Fruit fly (Drosophila melanogaster) whole organism, prepupa: Measurements from ENCODE around the gene CG5968.
A peak's percentile ranks its signal among the peaks of the same experiment; 100 is the strongest.

Experiments used
- Blimp-1 ChIP-seq: fragments of 200-800 bp; sonication (Bioruptor generic); optimal IDR thresholded peaks from 3 replicates; lab custom pipeline; 2017; ENCODE audit warnings: missing biosample characterization, missing genetic modification characterization, mild to moderate bottlenecking, moderate library complexity, missing genetic modification reagents
- CG10631 ChIP-seq: fragments of 200-800 bp; sonication (Bioruptor generic); optimal IDR thresholded peaks from 2 replicates; lab custom pipeline; 2016; ENCODE audit warnings: missing biosample characterization, missing genetic modification characterization
- CG10669 ChIP-seq: fragments of 200-800 bp; sonication (Bioruptor generic); optimal IDR thresholded peaks from 3 replicates; lab custom pipeline; 2018; ENCODE audit warnings: missing biosample characterization, mild to moderate bottlenecking, missing genetic modification characterization, moderate library complexity
- CG11294 ChIP-seq: fragments of 200-800 bp; sonication (Bioruptor generic); IDR thresholded peaks from 2 replicates; pipeline ENCODE4 v1.3.6; 2022; ENCODE audit warnings: missing biosample characterization, missing genetic modification characterization
- CG1621 ChIP-seq: fragments of 200-800 bp; sonication (Bioruptor generic); optimal IDR thresholded peaks from 3 replicates; lab custom pipeline; 2018; ENCODE audit warnings: missing biosample characterization, mild to moderate bottlenecking, missing genetic modification characterization
- CG16779 ChIP-seq: fragments of 200-800 bp; sonication (Bioruptor generic); optimal IDR thresholded peaks from 3 replicates; lab custom pipeline; 2017; ENCODE audit warnings: missing biosample characterization, mild to moderate bottlenecking, missing genetic modification characterization
- CG3032 ChIP-seq: fragments of 200-800 bp; optimal IDR thresholded peaks from 2 replicates; lab custom pipeline; 2019; ENCODE audit warnings: missing biosample characterization, mild to moderate bottlenecking, missing genetic modification characterization, moderate library complexity
- CG31627 ChIP-seq: fragments of 200-800 bp; sonication (Bioruptor generic); optimal IDR thresholded peaks from 3 replicates; lab custom pipeline; 2016; ENCODE audit warnings: missing biosample characterization, missing genetic modification characterization
- CG32006 ChIP-seq: fragments of 200-800 bp; sonication (Bioruptor generic); optimal IDR thresholded peaks from 3 replicates; lab custom pipeline; 2017; ENCODE audit warnings: missing biosample characterization, mild to moderate bottlenecking, missing genetic modification characterization
- CG34406 ChIP-seq: fragments of 200-800 bp; sonication (Bioruptor generic); optimal IDR thresholded peaks from 3 replicates; lab custom pipeline; 2016; ENCODE audit warnings: missing biosample characterization, missing genetic modification characterization
- CG4318 ChIP-seq: fragments of 200-800 bp; sonication (Bioruptor generic); optimal IDR thresholded peaks from 3 replicates; lab custom pipeline; 2017; ENCODE audit warnings: missing biosample characterization, mild to moderate bottlenecking, missing genetic modification characterization
- CG6163 ChIP-seq: fragments of 200-800 bp; sonication (Bioruptor generic); IDR thresholded peaks from 3 replicates; pipeline ENCODE4 v1.3.6; 2022; ENCODE audit warnings: missing biosample characterization, missing genetic modification characterization
- CG6792 ChIP-seq: fragments of 200-800 bp; sonication (Bioruptor generic); optimal IDR thresholded peaks from 3 replicates; lab custom pipeline; 2016; ENCODE audit warnings: missing biosample characterization, missing genetic modification characterization
- CG6808 ChIP-seq: fragments of 200-800 bp; sonication (Bioruptor generic); optimal IDR thresholded peaks from 3 replicates; lab custom pipeline; 2017; ENCODE audit warnings: missing biosample characterization, missing genetic modification characterization, mild to moderate bottlenecking, moderate library complexity, missing genetic modification reagents
- CG6854 ChIP-seq: fragments of 200-800 bp; sonication (Bioruptor generic); optimal IDR thresholded peaks from 2 replicates; lab custom pipeline; 2017; ENCODE audit warnings: missing biosample characterization, mild to moderate bottlenecking, missing genetic modification characterization
- CG7368 ChIP-seq: fragments of 200-800 bp; sonication (Bioruptor generic); optimal IDR thresholded peaks from 3 replicates; lab custom pipeline; 2016; ENCODE audit warnings: missing biosample characterization, missing genetic modification characterization
- CG8119 ChIP-seq: fragments of 200-800 bp; sonication (Bioruptor generic); IDR thresholded peaks from 3 replicates; pipeline ENCODE4 v1.3.6; 2022; ENCODE audit warnings: missing biosample characterization, missing genetic modification characterization
- CG8319 ChIP-seq: fragments of 200-800 bp; sonication (Bioruptor generic); optimal IDR thresholded peaks from 3 replicates; lab custom pipeline; 2016; ENCODE audit warnings: missing biosample characterization, missing genetic modification characterization
- CG8632 ChIP-seq: fragments of 200-800 bp; sonication (Bioruptor generic); optimal IDR thresholded peaks from 3 replicates; lab custom pipeline; 2016; ENCODE audit warnings: missing biosample characterization, missing genetic modification characterization
- Eip78C ChIP-seq: fragments of 200-800 bp; sonication (Bioruptor generic); peaks from one replicate; lab custom pipeline; 2016; ENCODE audit warnings: missing biosample characterization, missing genetic modification characterization
- Eip93F ChIP-seq: fragments of 200-800 bp; sonication (Bioruptor generic); optimal IDR thresholded peaks from 2 replicates; lab custom pipeline; 2016; ENCODE audit warnings: missing biosample characterization, mild to moderate bottlenecking, missing genetic modification characterization
- Ets21C ChIP-seq: fragments of 200-800 bp; sonication (Bioruptor generic); optimal IDR thresholded peaks from 3 replicates; lab custom pipeline; 2016; ENCODE audit warnings: missing biosample characterization, missing genetic modification characterization
- Ets96B ChIP-seq: fragments of 200-800 bp; optimal IDR thresholded peaks from 2 replicates; lab custom pipeline; 2019; ENCODE audit warnings: missing biosample characterization, mild to moderate bottlenecking, missing genetic modification characterization, moderate library complexity
- Gug ChIP-seq: fragments of 200-800 bp; sonication (Bioruptor generic); IDR thresholded peaks from 2 replicates; pipeline ENCODE4 v1.3.6; 2022; ENCODE audit warnings: missing biosample characterization, missing genetic modification characterization
- Hr38 ChIP-seq: sonication (Bioruptor generic); optimal IDR thresholded peaks from 2 replicates; lab custom pipeline; 2016; ENCODE audit warnings: missing biosample characterization, missing genetic modification characterization
- Hr39 ChIP-seq: fragments of 200-800 bp; sonication (Bioruptor generic); optimal IDR thresholded peaks from 2 replicates; lab custom pipeline; 2016; ENCODE audit warnings: missing biosample characterization, missing genetic modification characterization
- Hr4 ChIP-seq: fragments of 200-800 bp; sonication (Bioruptor generic); optimal IDR thresholded peaks from 3 replicates; lab custom pipeline; 2016; ENCODE audit warnings: missing biosample characterization, missing genetic modification characterization
- Lpt ChIP-seq: fragments of 200-800 bp; sonication (Bioruptor generic); optimal IDR thresholded peaks from 3 replicates; lab custom pipeline; 2016; ENCODE audit warnings: missing biosample characterization, missing genetic modification characterization
- Met ChIP-seq: fragments of 200-800 bp; sonication (Bioruptor generic); optimal IDR thresholded peaks from 3 replicates; lab custom pipeline; 2016; ENCODE audit warnings: missing biosample characterization, missing genetic modification characterization
- OdsH ChIP-seq: fragments of 200-800 bp; sonication (Bioruptor generic); optimal IDR thresholded peaks from 3 replicates; lab custom pipeline; 2016; ENCODE audit warnings: missing biosample characterization, missing genetic modification characterization
- Sox14 ChIP-seq: fragments of 200-800 bp; sonication (Bioruptor generic); optimal IDR thresholded peaks from 3 replicates; lab custom pipeline; 2016; ENCODE audit warnings: missing biosample characterization, missing genetic modification characterization
- Sox15 ChIP-seq: fragments of 200-800 bp; sonication (Bioruptor generic); optimal IDR thresholded peaks from 3 replicates; lab custom pipeline; 2016; ENCODE audit warnings: missing biosample characterization, missing genetic modification characterization
- achi ChIP-seq: fragments of 200-800 bp; sonication (Bioruptor generic); optimal IDR thresholded peaks from 3 replicates; lab custom pipeline; 2016; ENCODE audit warnings: missing biosample characterization, missing genetic modification characterization
- acj6 ChIP-seq: fragments of 200-800 bp; sonication (Bioruptor generic); optimal IDR thresholded peaks from 3 replicates; lab custom pipeline; 2016; ENCODE audit warnings: missing biosample characterization, missing genetic modification characterization
- cyc ChIP-seq: fragments of 200-800 bp; sonication (Bioruptor generic); optimal IDR thresholded peaks from 3 replicates; lab custom pipeline; 2016; ENCODE audit warnings: missing biosample characterization, missing genetic modification characterization
- dac ChIP-seq: fragments of 200-800 bp; sonication (Bioruptor generic); optimal IDR thresholded peaks from 2 replicates; lab custom pipeline; 2017; ENCODE audit warnings: missing biosample characterization, mild to moderate bottlenecking, missing genetic modification characterization
- dsx ChIP-seq: fragments of 200-800 bp; optimal IDR thresholded peaks from 3 replicates; lab custom pipeline; 2019; ENCODE audit warnings: missing biosample characterization, mild to moderate bottlenecking, missing genetic modification characterization, moderate library complexity; ENCODE audit not compliant: poor library complexity, severe bottlenecking
- eg ChIP-seq: fragments of 200-800 bp; sonication (Bioruptor generic); IDR thresholded peaks from 3 replicates; pipeline ENCODE4 v1.3.6; 2022; ENCODE audit warnings: missing biosample characterization, missing genetic modification characterization
- esn ChIP-seq: fragments of 200-800 bp; sonication (Bioruptor generic); optimal IDR thresholded peaks from 2 replicates; lab custom pipeline; 2016; ENCODE audit warnings: missing biosample characterization, mild to moderate bottlenecking, missing genetic modification characterization, moderate library complexity
- fd85E ChIP-seq: fragments of 200-800 bp; sonication (Bioruptor generic); optimal IDR thresholded peaks from 3 replicates; lab custom pipeline; 2016; ENCODE audit warnings: missing biosample characterization, missing genetic modification characterization
- fkh ChIP-seq: fragments of 200-800 bp; sonication (Bioruptor generic); optimal IDR thresholded peaks from 3 replicates; lab custom pipeline; 2017; ENCODE audit warnings: missing biosample characterization, mild to moderate bottlenecking, missing genetic modification characterization, moderate library complexity
- lz ChIP-seq: fragments of 200-800 bp; sonication (Bioruptor generic); optimal IDR thresholded peaks from 3 replicates; lab custom pipeline; 2016; ENCODE audit warnings: missing biosample characterization, missing genetic modification characterization
- net ChIP-seq: fragments of 200-800 bp; sonication (Bioruptor generic); optimal IDR thresholded peaks from 3 replicates; lab custom pipeline; 2016; ENCODE audit warnings: missing biosample characterization, missing genetic modification characterization
- salr ChIP-seq, 2 experiments: fragments of 200-800 bp; sonication (Bioruptor generic); optimal IDR thresholded peaks; 3 replicates each; lab custom pipeline; 2016 to 2018; ENCODE audit warnings: missing biosample characterization in 2 of 2, missing genetic modification characterization in 2 of 2, mild to moderate bottlenecking in 1 of 2
- ss ChIP-seq, 2 experiments: fragments of 200-800 bp; sonication (Bioruptor generic); optimal IDR thresholded peaks; 2 replicates in 1 of 2; 3 replicates in 1 of 2; lab custom pipeline; 2017 to 2018; ENCODE audit warnings: mild to moderate bottlenecking in 2 of 2, missing biosample characterization in 2 of 2, missing genetic modification characterization in 2 of 2, moderate library complexity in 1 of 2
- svp ChIP-seq: fragments of 200-800 bp; sonication (Bioruptor generic); peaks from one replicate; lab custom pipeline; 2016; ENCODE audit warnings: missing biosample characterization, missing genetic modification characterization
- topi ChIP-seq: fragments of 200-800 bp; sonication (Bioruptor generic); optimal IDR thresholded peaks from 3 replicates; lab custom pipeline; 2016; ENCODE audit warnings: missing biosample characterization, missing genetic modification characterization
- vri ChIP-seq: fragments of 200-800 bp; sonication (Bioruptor generic); optimal IDR thresholded peaks from 3 replicates; lab custom pipeline; 2016; ENCODE audit warnings: missing biosample characterization, mild to moderate bottlenecking, missing genetic modification characterization

Gene CG5968

dm6 chr2L:16593895-16594468 is 44.2 kb upstream of the CG5968 start (continued):
- TF ChIP-seq CG10631 (GFP tag; lab: Kevin White, UChicago) (peak; percentile 66), lz (GFP tag; lab: Kevin White, UChicago) (peak; percentile 5), svp (peak; percentile 75), salr (GFP tag; optimal IDR thresholded peaks at IDR 0.05; lab: Kevin White, UChicago) (peak in 1 of 2 experiments; percentile 75), CG1621 (tag; lab: Kevin White, UChicago) (no peak), CG6792 (peak; percentile 51), acj6 (GFP tag; lab: Kevin White, UChicago) (peak; percentile 49), topi (GFP tag; lab: Kevin White, UChicago) (peak; percentile 32), Sox14 (GFP tag; lab: Kevin White, UChicago) (no peak)

dm6 chr2L:16591934-16592333 is 42.2 kb upstream of the CG5968 start:
- peak; percentile 85 for TF ChIP-seq achi (GFP tag; lab: Kevin White, UChicago)
- TF ChIP-seq Lpt = peak; percentile 81
- TF ChIP-seq acj6 (GFP tag; lab: Kevin White, UChicago) = peak; percentile 88
- TF ChIP-seq ss (GFP tag; optimal IDR thresholded peaks at IDR 0.05; lab: Kevin White, UChicago) = no peak
- peak; percentile 61 for TF ChIP-seq CG11294 (GFP tag; lab: Robert Waterston, UW)
- TF ChIP-seq cyc (GFP tag; lab: Kevin White, UChicago) = peak; percentile 68
- TF ChIP-seq Ets96B (tag; lab: Kevin White, UChicago) = peak; percentile 69
- TF ChIP-seq CG16779 = peak; percentile 20
- TF ChIP-seq CG3032 (tag; lab: Kevin White, UChicago) = peak; percentile 79
- peak; percentile 90 for TF ChIP-seq CG6792
- TF ChIP-seq Sox14 (GFP tag; lab: Kevin White, UChicago) = peak; percentile 89
- TF ChIP-seq CG10669 (GFP tag; lab: Kevin White, UChicago) = peak; percentile 82
- peak; percentile 87 for TF ChIP-seq svp
- peak; percentile 83 for TF ChIP-seq esn
- no peak for TF ChIP-seq Eip93F (GFP tag; lab: Kevin White, UChicago)
- TF ChIP-seq CG6163 (GFP tag; lab: Robert Waterston, UW) = peak; percentile 94
- peak; percentile 19 for TF ChIP-seq dsx (GFP tag; lab: Kevin White, UChicago)
- peak; percentile 92 for TF ChIP-seq eg (GFP tag; lab: Robert Waterston, UW)
- peak; percentile 82 for TF ChIP-seq Gug (GFP tag; lab: Robert Waterston, UW)
- TF ChIP-seq CG8632 = peak; percentile 87
- peak; percentile 69 for TF ChIP-seq CG1621 (tag; lab: Kevin White, UChicago)
- peak; percentile 36 for TF ChIP-seq fd85E (GFP tag; lab: Kevin White, UChicago)
- peak; percentile 39 for TF ChIP-seq Blimp-1 (GFP tag; lab: Kevin White, UChicago)
- TF ChIP-seq Met (GFP tag; lab: Kevin White, UChicago) = peak; percentile 67
- TF ChIP-seq fkh = no peak
- peak; percentile 51 for TF ChIP-seq CG6854 (GFP tag; lab: Kevin White, UChicago)
- peak; percentile 81 for TF ChIP-seq net (GFP tag; lab: Kevin White, UChicago)
- TF ChIP-seq Eip78C (GFP tag; lab: Kevin White, UChicago) = peak; percentile 96
- TF ChIP-seq CG31627 (GFP tag; lab: Kevin White, UChicago) = peak; percentile 78
- peak; percentile 79 for TF ChIP-seq CG10631 (GFP tag; lab: Kevin White, UChicago)
- peak; percentile 87 for TF ChIP-seq CG8319 (GFP tag; lab: Kevin White, UChicago)
- TF ChIP-seq CG4318 (GFP tag; lab: Kevin White, UChicago) = peak; percentile 85
- peak; percentile 88 for TF ChIP-seq OdsH (GFP tag; lab: Kevin White, UChicago)
- TF ChIP-seq CG8119 (GFP tag; lab: Robert Waterston, UW) = peak; percentile 92
- peak; percentile 75 for TF ChIP-seq dac
- peak; percentile 76 for TF ChIP-seq CG34406
- peak; percentile 52 for TF ChIP-seq Ets21C (GFP tag; lab: Kevin White, UChicago)
- TF ChIP-seq Sox15 (GFP tag; lab: Kevin White, UChicago) = peak; percentile 70
- TF ChIP-seq Hr39 (GFP tag; lab: Kevin White, UChicago) = peak; percentile 66
- TF ChIP-seq CG32006 (GFP tag; lab: Kevin White, UChicago) = peak; percentile 93
- TF ChIP-seq salr (GFP tag; optimal IDR thresholded peaks at IDR 0.05; lab: Kevin White, UChicago) = peak; percentile 43 to 61
- peak; percentile 92 for TF ChIP-seq Hr4 (GFP tag; lab: Kevin White, UChicago)
- TF ChIP-seq vri (GFP tag; lab: Kevin White, UChicago) = peak; percentile 32
- no peak for TF ChIP-seq Hr38 (GFP tag; lab: Kevin White, UChicago)
- peak; percentile 86 for TF ChIP-seq CG7368 (GFP tag; lab: Kevin White, UChicago)
- peak; percentile 67 for TF ChIP-seq CG6808 (GFP tag; lab: Kevin White, UChicago)
